Fruit fly (Drosophila melanogaster) whole organism, wandering third instar larva: ENCODE measurements around the gene CG5783.

Experiments
- Sp1 ChIP-seq: fragments of 200-800 bp; sonication (Bioruptor generic); optimal IDR thresholded peaks from 3 replicates; lab custom pipeline; 2019; ENCODE audit warnings: missing biosample characterization, mild to moderate bottlenecking, missing genetic modification characterization, moderate library complexity
- rgr ChIP-seq: fragments of 200-800 bp; sonication (Bioruptor generic); optimal IDR thresholded peaks from 3 replicates; lab custom pipeline; 2016; ENCODE audit warnings: missing biosample characterization, mild to moderate bottlenecking, missing genetic modification characterization

DNA sequence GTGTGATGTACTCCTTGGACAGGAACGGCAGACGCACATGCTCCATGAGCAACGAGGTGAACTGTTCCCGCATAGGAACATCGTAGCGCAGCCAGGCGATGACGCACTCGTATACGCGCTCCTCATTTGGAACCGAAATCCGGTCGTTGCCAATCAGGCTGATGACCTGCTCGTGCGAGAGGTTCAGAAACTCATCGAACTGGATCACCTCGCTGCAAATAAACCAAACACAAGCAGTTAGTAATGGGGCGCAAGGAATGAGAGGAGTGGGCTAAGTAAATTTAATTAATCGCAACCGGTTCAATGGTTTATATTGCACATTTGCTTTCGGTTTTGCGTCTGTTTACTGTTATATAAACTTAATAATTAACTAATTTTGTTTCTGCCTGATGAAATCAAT is 21.2 kb upstream of the CG5783 start:
- TF ChIP-seq Sp1 (GFP tag; lab: Kevin White, UChicago) (no peak), rgr (no peak)
